Fruit fly (Drosophila melanogaster): Measurements from ENCODE around the gene CG32638.

Gene CG32638

DNA sequence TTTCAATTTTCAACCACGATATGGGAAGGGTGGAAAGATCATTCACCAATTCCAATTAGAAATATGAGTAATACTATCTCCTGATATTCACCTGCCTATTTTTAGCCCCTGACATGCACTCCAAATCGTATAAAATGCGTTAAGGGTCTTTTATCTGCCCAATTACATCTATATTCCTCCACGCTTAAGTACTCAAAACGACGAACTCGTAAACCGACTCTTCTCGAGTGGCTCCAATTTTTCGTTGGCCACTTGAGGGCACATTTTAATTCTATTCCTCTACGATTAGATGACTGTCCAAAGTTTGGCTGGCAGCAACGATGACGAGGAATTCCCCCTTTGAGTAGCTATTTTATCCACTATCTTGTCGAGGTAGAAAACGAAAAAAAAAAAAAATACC, 26.8 kb downstream of the CG32638 start (continued):
- TF ChIP-seq CG4730 (GFP tag; IDR thresholded peaks at IDR 0.05) (no peak), h (optimal IDR thresholded peaks at IDR 0.05) (no peak), GATAe (GFP tag; conservative IDR thresholded peaks at IDR 0.05) (no peak), gcm (GFP tag; optimal IDR thresholded peaks at IDR 0.05) (no peak), Ets65A (GFP tag) (no peak), hkb (optimal IDR thresholded peaks at IDR 0.05) (no peak), hkb (GFP tag; IDR thresholded peaks at IDR 0.05) (no peak), grn (GFP tag; optimal IDR thresholded peaks at IDR 0.05) (peak; percentile 58), Hey (tag; optimal IDR thresholded peaks at IDR 0.05) (peak; percentile 8), gfzf (GFP tag; optimal IDR thresholded peaks at IDR 0.05) (no peak), CG5180 (GFP tag; optimal IDR thresholded peaks at IDR 0.05) (no peak), CG3726 (GFP tag; IDR thresholded peaks at IDR 0.05) (no peak), z (GFP tag; IDR thresholded peaks at IDR 0.05) (no peak), wek (GFP tag; optimal IDR thresholded peaks at IDR 0.05) (no peak), CG7963 (GFP tag; IDR thresholded peaks at IDR 0.05; ENCODE audit: partially characterized antibody) (no peak)

DNA sequence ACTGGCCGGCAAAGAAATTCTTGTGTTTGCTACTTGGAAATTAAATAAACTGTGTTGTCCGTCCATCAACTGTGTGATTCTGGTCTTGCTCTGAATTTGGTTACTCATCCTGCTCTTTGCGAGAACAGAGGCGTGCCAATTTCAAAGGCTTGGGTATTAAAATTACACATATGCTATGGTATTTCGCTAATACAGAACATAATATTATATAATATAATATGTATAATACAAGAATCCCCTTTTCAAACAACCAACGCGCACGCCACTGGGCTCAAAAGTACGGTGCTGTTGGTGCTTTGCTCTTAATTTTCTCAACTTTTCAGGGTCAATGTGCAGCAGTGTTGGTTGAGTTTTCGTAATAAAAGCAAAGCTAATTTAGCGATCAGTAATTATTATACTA, 28.7 kb downstream of the CG32638 start:
- TF ChIP-seq CG4404 (GFP tag; IDR thresholded peaks at IDR 0.05) = peak; percentile 62
- TF ChIP-seq insv (GFP tag; optimal IDR thresholded peaks at IDR 0.05) = no peak
- no peak for TF ChIP-seq knrl (GFP tag; IDR thresholded peaks at IDR 0.05; ENCODE audit: partially characterized antibody)
- no peak for TF ChIP-seq Hmx (GFP tag; optimal IDR thresholded peaks at IDR 0.05)
- no peak for TF ChIP-seq CG13624 (GFP tag; optimal IDR thresholded peaks at IDR 0.05)
- peak; percentile 85 for TF ChIP-seq unpg (GFP tag; optimal IDR thresholded peaks at IDR 0.05)
- peak; percentile 65 for TF ChIP-seq CG8388 (GFP tag; optimal IDR thresholded peaks at IDR 0.05)
- TF ChIP-seq Dp (GFP tag; optimal IDR thresholded peaks at IDR 0.05) = no peak
- TF ChIP-seq CG9817 (tag; optimal IDR thresholded peaks at IDR 0.05) = peak; percentile 92
- TF ChIP-seq CG18764 (GFP tag; optimal IDR thresholded peaks at IDR 0.05) = peak; percentile 38
- TF ChIP-seq CG10209 (GFP tag; optimal IDR thresholded peaks at IDR 0.05) = peak; percentile 83
- no peak for TF ChIP-seq grn (GFP tag; optimal IDR thresholded peaks at IDR 0.05)
- no peak for TF ChIP-seq h (optimal IDR thresholded peaks at IDR 0.05)
- peak; percentile 52; the same call in 1 of the 2 replicates for TF ChIP-seq danr (GFP tag; IDR thresholded peaks at IDR 0.05)
- TF ChIP-seq lmd (GFP tag; IDR thresholded peaks at IDR 0.05) = peak; percentile 93
- TF ChIP-seq CG10565 (GFP tag; optimal IDR thresholded peaks at IDR 0.05) = no peak
- peak; percentile 75 for TF ChIP-seq esg (GFP tag; conservative IDR thresholded peaks at IDR 0.05)
- peak; percentile 71 for TF ChIP-seq E2f2 (GFP tag; IDR thresholded peaks at IDR 0.05)
- TF ChIP-seq sc (optimal IDR thresholded peaks at IDR 0.05) = no peak
- peak; percentile 21 for TF ChIP-seq sc (GFP tag; optimal IDR thresholded peaks at IDR 0.05)
- TF ChIP-seq nerfin-1 (tag; optimal IDR thresholded peaks at IDR 0.05) = peak; percentile 45
- TF ChIP-seq CoRest (tag; optimal IDR thresholded peaks at IDR 0.05) = peak; percentile 87
- TF ChIP-seq Fer2 (tag; optimal IDR thresholded peaks at IDR 0.05) = peak; percentile 79
- TF ChIP-seq kni (GFP tag; optimal IDR thresholded peaks at IDR 0.05) = no peak
- TF ChIP-seq CG16863 (GFP tag; optimal IDR thresholded peaks at IDR 0.05) = no peak
- peak; percentile 81 for TF ChIP-seq stc (GFP tag; IDR thresholded peaks at IDR 0.05)
- TF ChIP-seq CG11398 (GFP tag; optimal IDR thresholded peaks at IDR 0.05) = no peak
- TF ChIP-seq Doc2 (GFP tag; IDR thresholded peaks at IDR 0.05) = no peak; the same call in 1 of the 2 replicates
- TF ChIP-seq Blimp-1 (GFP tag; optimal IDR thresholded peaks at IDR 0.05) = peak; percentile 69
- TF ChIP-seq Stat92E (GFP tag; optimal IDR thresholded peaks at IDR 0.05) = no peak
- TF ChIP-seq H2.0 (GFP tag; IDR thresholded peaks at IDR 0.05) = peak; percentile 90
- TF ChIP-seq sqz (GFP tag; optimal IDR thresholded peaks at IDR 0.05) = peak; percentile 12
- TF ChIP-seq slbo (GFP tag; IDR thresholded peaks at IDR 0.05) = peak; percentile 94
- peak; percentile 93 for TF ChIP-seq lab (GFP tag; optimal IDR thresholded peaks at IDR 0.05)
- no peak for TF ChIP-seq CG7786 (GFP tag; optimal IDR thresholded peaks at IDR 0.05)
- TF ChIP-seq CG13287 (GFP tag; IDR thresholded peaks at IDR 0.05; ENCODE audit: partially characterized antibody) = no peak
- TF ChIP-seq otp (GFP tag; IDR thresholded peaks at IDR 0.05) = peak; percentile 83
- TF ChIP-seq CG3726 (GFP tag; IDR thresholded peaks at IDR 0.05) = peak; percentile 84; the same call in 2 of the 3 replicates
- TF ChIP-seq CG6175 (GFP tag; IDR thresholded peaks at IDR 0.05) = peak; percentile 77
